Worm (Caenorhabditis elegans) whole organism, L1 larva: ENCODE results near the gene srbc-37.

Source experiments
- C16A3.4 ChIP-seq: fragments of 150-350 bp; optimal IDR thresholded peaks from 2 replicates; lab custom pipeline; 2014; ENCODE audit warnings: missing biosample characterization, missing genetic modification characterization
- F16B12.6 ChIP-seq: fragments of 150-350 bp; optimal IDR thresholded peaks from 2 replicates; lab custom pipeline; 2014; ENCODE audit warnings: missing biosample characterization, missing genetic modification characterization
- Y116A8C.19 ChIP-seq: sonication (generic microtip); optimal IDR thresholded peaks from 2 replicates; lab custom pipeline; 2016; ENCODE audit warnings: missing compliant biosample characterization, missing genetic modification characterization, borderline replicate concordance
- aha-1 ChIP-seq: fragments of 150-350 bp; optimal IDR thresholded peaks from 2 replicates; lab custom pipeline; 2014; ENCODE audit warnings: missing biosample characterization, missing genetic modification characterization
- alr-1 ChIP-seq: fragments of 200-800 bp; sonication (Bioruptor generic); optimal IDR thresholded peaks from 2 replicates; lab custom pipeline; 2018; ENCODE audit warnings: borderline replicate concordance, mild to moderate bottlenecking, missing genetic modification characterization, missing compliant biosample characterization
- aly-2 ChIP-seq: fragments of 150-350 bp; optimal IDR thresholded peaks from 2 replicates; lab custom pipeline; 2014; ENCODE audit warnings: missing biosample characterization, missing genetic modification characterization
- ama-1 ChIP-seq: fragments of 150-350 bp; optimal IDR thresholded peaks from 2 replicates; lab custom pipeline; 2014
- ceh-63 ChIP-seq: fragments of 200-800 bp; sonication (Bioruptor generic); optimal IDR thresholded peaks from 2 replicates; lab custom pipeline; 2018; ENCODE audit warnings: mild to moderate bottlenecking, missing genetic modification characterization, missing compliant biosample characterization
- ceh-82 ChIP-seq, 3 experiments: fragments of 150-350 bp in 1 of 3; sonication (generic microtip) in 2 of 3; optimal IDR thresholded peaks; 2 replicates each; lab custom pipeline; 2014 to 2017; ENCODE audit warnings: missing biosample characterization in 3 of 3, missing genetic modification characterization in 3 of 3
- ceh-90 ChIP-seq: sonication (generic microtip); optimal IDR thresholded peaks from 2 replicates; lab custom pipeline; 2016; ENCODE audit warnings: missing genetic modification characterization, missing compliant biosample characterization
- dsc-1 ChIP-seq: sonication (generic microtip); optimal IDR thresholded peaks from 2 replicates; lab custom pipeline; 2016; ENCODE audit warnings: mild to moderate bottlenecking, missing genetic modification characterization, missing compliant biosample characterization
- efl-1 ChIP-seq, 4 experiments: fragments of 150-350 bp; optimal IDR thresholded peaks in 3 of 4; peaks in 1 of 4; 1 replicate in 1 of 4; 2 replicates in 3 of 4; lab custom pipeline; 2014; ENCODE audit warnings: missing biosample characterization in 2 of 4, missing genetic modification characterization in 2 of 4, missing genetic modification reagents in 2 of 4
- efl-3 ChIP-seq: fragments of 200-800 bp; sonication (Bioruptor generic); optimal IDR thresholded peaks from 2 replicates; lab custom pipeline; 2018; ENCODE audit warnings: mild to moderate bottlenecking, missing genetic modification characterization, missing compliant biosample characterization
- elt-2 ChIP-seq: sonication (generic microtip); optimal IDR thresholded peaks from 2 replicates; lab custom pipeline; 2016; ENCODE audit warnings: missing genetic modification characterization, mild to moderate bottlenecking, inconsistent platforms, missing compliant biosample characterization, missing genetic modification reagents
- ets-5 ChIP-seq: fragments of 200-800 bp; sonication (Bioruptor generic); IDR thresholded peaks from 2 replicates; pipeline ENCODE4 v1.3.6; 2022; ENCODE audit warnings: missing genetic modification characterization, missing compliant biosample characterization
- fkh-10 ChIP-seq: sonication (generic microtip); optimal IDR thresholded peaks from 2 replicates; lab custom pipeline; 2017; ENCODE audit warnings: missing biosample characterization, missing genetic modification reagents, missing genetic modification characterization
- fkh-4 ChIP-seq: sonication (generic microtip); optimal IDR thresholded peaks from 2 replicates; lab custom pipeline; 2016; ENCODE audit warnings: missing compliant biosample characterization, missing genetic modification characterization, borderline replicate concordance
- fkh-8 ChIP-seq: sonication (generic microtip); optimal IDR thresholded peaks from 2 replicates; lab custom pipeline; 2016; ENCODE audit warnings: mild to moderate bottlenecking, missing genetic modification characterization, missing compliant biosample characterization
- hlh-4 ChIP-seq: sonication (generic microtip); optimal IDR thresholded peaks from 2 replicates; lab custom pipeline; 2016; ENCODE audit warnings: mild to moderate bottlenecking, missing genetic modification characterization, missing compliant biosample characterization
- isw-1 ChIP-seq: fragments of 200-800 bp; sonication (Bioruptor generic); IDR thresholded peaks from 2 replicates; pipeline ENCODE4 v1.3.6; 2022; ENCODE audit warnings: missing genetic modification characterization, missing compliant biosample characterization
- lin-15B ChIP-seq: fragments of 150-350 bp; sonication (generic microtip); optimal IDR thresholded peaks from 3 replicates; lab custom pipeline; 2014; ENCODE audit warnings: missing biosample characterization, missing genetic modification characterization
- lin-35 ChIP-seq, 2 experiments: fragments of 150-350 bp; optimal IDR thresholded peaks; 2 replicates each; lab custom pipeline; 2014; ENCODE audit warnings: missing biosample characterization in 2 of 2, missing genetic modification characterization in 2 of 2, missing genetic modification reagents in 2 of 2
- lin-39 ChIP-seq: fragments of 150-350 bp; optimal IDR thresholded peaks from 2 replicates; lab custom pipeline; 2014; ENCODE audit warnings: missing biosample characterization, missing genetic modification reagents, missing genetic modification characterization
- lir-3 ChIP-seq: sonication (generic microtip); optimal IDR thresholded peaks from 2 replicates; lab custom pipeline; 2016; ENCODE audit warnings: mild to moderate bottlenecking, missing genetic modification characterization, moderate library complexity, missing compliant biosample characterization; ENCODE audit not compliant: poor library complexity
- mef-2 ChIP-seq: fragments of 150-350 bp; optimal IDR thresholded peaks from 2 replicates; lab custom pipeline; 2014; ENCODE audit warnings: missing biosample characterization, missing genetic modification characterization
- mep-1 ChIP-seq: fragments of 150-350 bp; optimal IDR thresholded peaks from 2 replicates; lab custom pipeline; 2014; ENCODE audit warnings: missing biosample characterization, missing genetic modification characterization
- nhr-12 ChIP-seq: sonication (generic microtip); optimal IDR thresholded peaks from 2 replicates; lab custom pipeline; 2017; ENCODE audit warnings: missing biosample characterization, missing genetic modification characterization
- nhr-19 ChIP-seq: fragments of 200-800 bp; sonication (Bioruptor generic); conservative IDR thresholded peaks from 2 replicates; pipeline ENCODE4 v1.3.6; 2022; ENCODE audit warnings: missing genetic modification characterization, missing compliant biosample characterization
- nhr-20 ChIP-seq: sonication (generic microtip); optimal IDR thresholded peaks from 2 replicates; lab custom pipeline; 2016; ENCODE audit warnings: mild to moderate bottlenecking, missing genetic modification characterization, missing compliant biosample characterization
- nhr-47 ChIP-seq: sonication (generic microtip); optimal IDR thresholded peaks from 2 replicates; lab custom pipeline; 2016; ENCODE audit warnings: mild to moderate bottlenecking, missing genetic modification characterization, moderate library complexity, missing compliant biosample characterization
- nhr-71 ChIP-seq: sonication (generic microtip); optimal IDR thresholded peaks from 2 replicates; lab custom pipeline; 2016; ENCODE audit warnings: mild to moderate bottlenecking, missing genetic modification characterization, moderate library complexity, missing compliant biosample characterization
- nhr-76 ChIP-seq: sonication (generic microtip); optimal IDR thresholded peaks from 2 replicates; lab custom pipeline; 2017; ENCODE audit warnings: missing biosample characterization, missing genetic modification characterization
- snu-23 ChIP-seq: sonication (generic microtip); optimal IDR thresholded peaks from 2 replicates; lab custom pipeline; 2016; ENCODE audit warnings: missing genetic modification characterization, missing compliant biosample characterization
- sox-4 ChIP-seq: sonication (generic microtip); optimal IDR thresholded peaks from 2 replicates; lab custom pipeline; 2016; ENCODE audit warnings: missing genetic modification characterization, missing compliant biosample characterization
- sptf-1 ChIP-seq: fragments of 150-350 bp; optimal IDR thresholded peaks from 2 replicates; lab custom pipeline; 2014; ENCODE audit warnings: missing biosample characterization, missing genetic modification characterization
- swsn-7 ChIP-seq: sonication (generic microtip); optimal IDR thresholded peaks from 2 replicates; lab custom pipeline; 2016; ENCODE audit warnings: missing genetic modification characterization, missing compliant biosample characterization
- unc-130 ChIP-seq: fragments of 150-350 bp; optimal IDR thresholded peaks from 2 replicates; lab custom pipeline; 2017; ENCODE audit warnings: missing biosample characterization, missing genetic modification characterization, inconsistent platforms
- ztf-11 ChIP-seq, 2 experiments: sonication (generic microtip); optimal IDR thresholded peaks; 2 replicates each; lab custom pipeline; 2016 to 2017; ENCODE audit warnings: missing genetic modification characterization in 2 of 2, missing biosample characterization in 1 of 2, missing compliant biosample characterization in 1 of 2

srbc-37 gene

ce11 chrV:692720-693422 lies 9.5 kb upstream of the srbc-37 start, which contains the start of gene srx-4:
TSS of gene srx-4 (minus strand) at chrV:692770.
- no peak for TF ChIP-seq aly-2 (tag; lab: Kevin White, UChicago)

- TF ChIP-seq elt-2 (tag; lab: Kevin White, UChicago) (no peak), swsn-7 (tag; lab: Kevin White, UChicago) (no peak), C16A3.4 (no peak), ama-1 (lab: Kevin White, UChicago) (no peak), mep-1 (no peak), aly-2 (tag; lab: Kevin White, UChicago) (no peak), hlh-4 (tag; lab: Kevin White, UChicago) (no peak), dsc-1 (tag; lab: Kevin White, UChicago) (no peak), nhr-12 (tag; lab: Kevin White, UChicago) (no peak), Y116A8C.19 (no peak), mef-2 (no peak)
Measured at ce11 chrV:694625-695024, 7.7 kb upstream of the srbc-37 start, which contains the start of gene srj-53. TSS of gene srj-53 (minus strand) at chrV:694725.

ce11 chrV:695914-696313 lies 6.4 kb upstream of the srbc-37 start, which contains the start of gene srj-52:
TSS of gene srj-52 (minus strand) at chrV:696014.
- TF ChIP-seq nhr-71 (tag; lab: Kevin White, UChicago) (no peak), nhr-76 (tag; lab: Kevin White, UChicago) (no peak), unc-130 (tag; lab: Kevin White, UChicago) (no peak), ceh-63 (GFP tag; lab: Kevin White, UChicago) (no peak), lir-3 (no peak), isw-1 (GFP tag; lab: Robert Waterston, UW) (no peak), lin-15B (tag; lab: Kevin White, UChicago) (no peak), snu-23 (GFP tag; lab: Kevin White, UChicago) (no peak), F16B12.6 (no peak), lin-39 (no peak), ceh-82 (tag; optimal IDR thresholded peaks at IDR 0.05; lab: Kevin White, UChicago) (no peak), fkh-4 (tag; lab: Kevin White, UChicago) (no peak), alr-1 (tag; lab: Kevin White, UChicago) (no peak), dsc-1 (tag; lab: Kevin White, UChicago) (no peak)

- no peak for TF ChIP-seq fkh-10 (GFP tag; lab: Kevin White, UChicago)
- no peak for TF ChIP-seq C16A3.4
- TF ChIP-seq ets-5 (GFP tag; lab: Robert Waterston, UW) = no peak
- TF ChIP-seq nhr-19 = no peak
- TF ChIP-seq nhr-47 (tag; lab: Kevin White, UChicago) = no peak
- TF ChIP-seq efl-3 (GFP tag; lab: Kevin White, UChicago) = no peak
Measured at ce11 chrV:699051-699450, 3.3 kb upstream of the srbc-37 start.

- TF ChIP-seq aha-1 (no peak), fkh-4 (tag; lab: Kevin White, UChicago) (no peak), fkh-8 (no peak), mep-1 (no peak), ztf-11 (tag; optimal IDR thresholded peaks at IDR 0.05; lab: Kevin White, UChicago) (no peak), sptf-1 (no peak), swsn-7 (tag; lab: Kevin White, UChicago) (no peak), lin-15B (tag; lab: Kevin White, UChicago) (no peak), sox-4 (no peak), C16A3.4 (no peak), unc-130 (tag; lab: Kevin White, UChicago) (no peak), snu-23 (GFP tag; lab: Kevin White, UChicago) (no peak), efl-1 (optimal IDR thresholded peaks at IDR 0.05; lab: Kevin White, UChicago) (no peak), efl-1 (GFP tag; optimal IDR thresholded peaks at IDR 0.05 in 1 of 2; lab: Kevin White, UChicago) (no peak), lin-35 (GFP tag; optimal IDR thresholded peaks at IDR 0.05; lab: Kevin White, UChicago) (no peak), nhr-20 (tag; lab: Kevin White, UChicago) (no peak), lir-3 (no peak), ceh-90 (tag; lab: Kevin White, UChicago) (no peak)
- TF ChIP-seq, all 84 proteins: peak for 0
Measured at ce11 chrV:699489-700129, 2.8 kb upstream of the srbc-37 start, which contains the start of the genes ugt-29 and srx-5. TSS of gene ugt-29 (minus strand) at chrV:699589. TSS of gene srx-5 (plus strand) at chrV:700079.
